Worm (Caenorhabditis elegans) whole organism, L4/young adult: ENCODE results near the gene D1022.4.

Experiments
- W03F9.2 ChIP-seq: fragments of 150-350 bp; optimal IDR thresholded peaks from 2 replicates; lab custom pipeline; 2014; ENCODE audit warnings: missing biosample characterization, missing genetic modification characterization
- dao-5 ChIP-seq: sonication (generic microtip); optimal IDR thresholded peaks from 2 replicates; lab custom pipeline; 2016; ENCODE audit warnings: missing genotype, missing genetic modification characterization, moderate library complexity, missing compliant biosample characterization
- him-1 ChIP-seq: sonication (generic microtip); optimal IDR thresholded peaks from 2 replicates; lab custom pipeline; 2016; ENCODE audit warnings: missing genotype, missing genetic modification reagents, missing genetic modification characterization, missing compliant biosample characterization

- no peak for TF ChIP-seq W03F9.2
- TF ChIP-seq him-1 (tag; lab: Kevin White, UChicago) = no peak
- TF ChIP-seq dao-5 (tag; lab: Kevin White, UChicago) = no peak
Observed at ce11 chrII:7456184-7456583, 908 bp downstream of the D1022.4 start, which contains the start of gene D1022.3.
